Worm (Caenorhabditis elegans) whole organism, late embryonic: ENCODE results near the gene F07H5.10.

Experiments used
- F13H6.1 ChIP-seq: sonication (generic microtip); optimal IDR thresholded peaks from 2 replicates; lab custom pipeline; 2016; ENCODE audit warnings: missing genetic modification characterization, missing compliant biosample characterization
- hlh-15 ChIP-seq: sonication (generic microtip); optimal IDR thresholded peaks from 2 replicates; lab custom pipeline; 2016; ENCODE audit warnings: missing genetic modification characterization, missing compliant biosample characterization
- odd-2 ChIP-seq: sonication (generic microtip); optimal IDR thresholded peaks from 2 replicates; lab custom pipeline; 2017; ENCODE audit warnings: antibody characterized with exemption, mild to moderate bottlenecking, missing genetic modification characterization, missing compliant biosample characterization
- pha-4 ChIP-seq: fragments of 150-350 bp; optimal IDR thresholded peaks from 2 replicates; lab custom pipeline; 2018; ENCODE audit warnings: missing biosample characterization, missing genetic modification reagents, missing genetic modification characterization
- sdc-2 ChIP-seq: sonication (generic microtip); optimal IDR thresholded peaks from 2 replicates; lab custom pipeline; 2016; ENCODE audit warnings: missing genotype, missing genetic modification characterization, missing compliant biosample characterization
- tbx-2 ChIP-seq: sonication (generic microtip); optimal IDR thresholded peaks from 2 replicates; lab custom pipeline; 2016; ENCODE audit warnings: missing genetic modification characterization, missing compliant biosample characterization
- ttx-3 ChIP-seq: sonication (generic microtip); optimal IDR thresholded peaks from 2 replicates; lab custom pipeline; 2016; ENCODE audit warnings: missing genetic modification reagents, missing genetic modification characterization, missing compliant biosample characterization

- TF ChIP-seq sdc-2 (tag; lab: Kevin White, UChicago) (no peak), hlh-15 (tag; lab: Kevin White, UChicago) (no peak), ttx-3 (no peak), F13H6.1 (tag; lab: Kevin White, UChicago) (no peak), pha-4 (no peak), odd-2 (tag; lab: Kevin White, UChicago) (no peak), tbx-2 (tag; lab: Kevin White, UChicago) (no peak)
These were observed 48.9 kb downstream of the F07H5.10 start, which contains the start of gene fut-1 for ce11 chrII:8759493-8759892.
